Worm (Caenorhabditis elegans) whole organism, mixed stage, embryonic: Measurements from ENCODE around the gene twk-36.

Experiments
- blmp-1 ChIP-seq: fragments of 150-350 bp; optimal IDR thresholded peaks from 2 replicates; lab custom pipeline; 2014; ENCODE audit warnings: missing biosample characterization, missing genetic modification characterization
- nhr-76 ChIP-seq: sonication (generic microtip); optimal IDR thresholded peaks from 2 replicates; lab custom pipeline; 2017; ENCODE audit warnings: missing biosample characterization, missing genetic modification characterization
- snpc-4 ChIP-seq: fragments of 150-350 bp; optimal IDR thresholded peaks from 2 replicates; lab custom pipeline; 2014; ENCODE audit warnings: missing biosample characterization, missing genetic modification characterization
- sptf-1 ChIP-seq: sonication (generic microtip); optimal IDR thresholded peaks from 2 replicates; lab custom pipeline; 2017; ENCODE audit warnings: mild to moderate bottlenecking, missing genetic modification characterization, moderate library complexity, missing compliant biosample characterization
- unc-39 ChIP-seq: fragments of 150-350 bp; optimal IDR thresholded peaks from 2 replicates; lab custom pipeline; 2014; ENCODE audit warnings: missing biosample characterization, missing genetic modification characterization
- unc-62 ChIP-seq: fragments of 150-350 bp; optimal IDR thresholded peaks from 2 replicates; lab custom pipeline; 2014; ENCODE audit warnings: missing biosample characterization, missing genetic modification reagents, missing genetic modification characterization

DNA sequence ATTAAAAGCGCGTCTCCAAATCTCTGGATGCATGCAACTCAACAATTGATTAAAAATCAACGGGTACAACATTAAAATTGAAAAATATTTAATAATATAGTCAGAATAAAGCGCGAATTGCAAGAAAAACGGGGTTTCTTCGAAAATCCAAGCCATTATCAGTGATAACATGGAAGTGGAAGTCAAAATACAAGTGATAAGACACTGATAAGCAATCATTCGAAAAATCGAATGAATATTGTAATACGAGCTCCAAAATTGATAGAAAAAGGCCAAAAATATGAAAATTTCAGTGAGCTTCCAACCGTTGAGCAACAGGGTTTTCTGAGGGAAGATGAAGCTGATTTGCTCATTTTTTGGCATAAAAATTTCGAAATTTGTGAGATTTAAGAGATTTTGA is 52.6 kb downstream of the twk-36 start:
- no peak for TF ChIP-seq unc-39 (tag; lab: Kevin White, UChicago)
- TF ChIP-seq nhr-76 (tag; lab: Kevin White, UChicago) = no peak
- TF ChIP-seq snpc-4 (tag; lab: Kevin White, UChicago) = no peak
- no peak for TF ChIP-seq sptf-1 (tag; lab: Kevin White, UChicago)
- TF ChIP-seq unc-62 (GFP tag; lab: Kevin White, UChicago) = no peak
- no peak for TF ChIP-seq blmp-1 (tag; lab: Kevin White, UChicago)
